Fruit fly (Drosophila melanogaster) whole organism, embryonic: Measurements from ENCODE around the gene CG4576.

ENCODE experiments used
- ATbp ChIP-seq: fragments of 200-800 bp; sonication (Bioruptor generic); optimal IDR thresholded peaks from 2 replicates; lab custom pipeline; 2017; ENCODE audit warnings: missing biosample characterization, mild to moderate bottlenecking, missing genetic modification characterization, missing genetic modification reagents
- Bgb ChIP-seq: fragments of 200-800 bp; sonication (Bioruptor generic); IDR thresholded peaks from 2 replicates; pipeline ENCODE4 v1.3.6; 2022; ENCODE audit warnings: missing biosample characterization, missing genetic modification characterization; ENCODE audit not compliant: partially characterized antibody
- CG1024 ChIP-seq: fragments of 200-800 bp; sonication (Bioruptor generic); IDR thresholded peaks from 2 replicates; pipeline ENCODE4 v1.3.6; 2022; ENCODE audit warnings: missing biosample characterization, missing genetic modification characterization
- CG10462 ChIP-seq: fragments of 200-800 bp; sonication (Bioruptor generic); optimal IDR thresholded peaks from 2 replicates; lab custom pipeline; 2016; ENCODE audit warnings: missing biosample characterization, missing genetic modification characterization
- CG12219 ChIP-seq: fragments of 200-800 bp; sonication (Bioruptor generic); optimal IDR thresholded peaks from 3 replicates; lab custom pipeline; 2018; ENCODE audit warnings: missing biosample characterization, mild to moderate bottlenecking, missing genetic modification characterization
- CG14050 ChIP-seq: fragments of 200-800 bp; sonication (Bioruptor generic); IDR thresholded peaks from 3 replicates; pipeline ENCODE4 v1.3.6; 2022; ENCODE audit warnings: missing biosample characterization, missing genetic modification characterization
- CG17829 ChIP-seq: fragments of 200-800 bp; optimal IDR thresholded peaks from 2 replicates; lab custom pipeline; 2019; ENCODE audit warnings: missing biosample characterization, mild to moderate bottlenecking, missing genetic modification characterization, moderate library complexity
- CG18619 ChIP-seq: fragments of 200-800 bp; sonication (Bioruptor generic); optimal IDR thresholded peaks from 3 replicates; lab custom pipeline; 2017; ENCODE audit warnings: missing biosample characterization, mild to moderate bottlenecking, missing genetic modification characterization
- CG30020 ChIP-seq: fragments of 200-800 bp; optimal IDR thresholded peaks from 2 replicates; lab custom pipeline; 2019; ENCODE audit warnings: missing biosample characterization, mild to moderate bottlenecking, missing genetic modification characterization, moderate library complexity
- CG3847 ChIP-seq: fragments of 200-800 bp; sonication (Bioruptor generic); IDR thresholded peaks from 2 replicates; pipeline ENCODE4 v1.3.6; 2022; ENCODE audit warnings: missing biosample characterization, missing genetic modification characterization
- CG4360 ChIP-seq: fragments of 200-800 bp; sonication (Bioruptor generic); IDR thresholded peaks from 2 replicates; pipeline ENCODE4 v1.3.6; 2022; ENCODE audit warnings: missing biosample characterization, missing genetic modification characterization
- CG43689 ChIP-seq: fragments of 200-800 bp; sonication (Bioruptor generic); IDR thresholded peaks from 2 replicates; pipeline ENCODE4 v1.3.6; 2022; ENCODE audit warnings: missing biosample characterization, missing genetic modification characterization
- CG4424 ChIP-seq: fragments of 200-800 bp; sonication (Bioruptor generic); optimal IDR thresholded peaks from 3 replicates; lab custom pipeline; 2016; ENCODE audit warnings: missing biosample characterization, missing genetic modification characterization
- CG4707 ChIP-seq: fragments of 200-800 bp; sonication (Bioruptor generic); optimal IDR thresholded peaks from 2 replicates; lab custom pipeline; 2018; ENCODE audit warnings: missing biosample characterization, mild to moderate bottlenecking, missing genetic modification characterization, moderate library complexity
- CG7372 ChIP-seq: fragments of 200-800 bp; sonication (Bioruptor generic); IDR thresholded peaks from 2 replicates; pipeline ENCODE4 v1.3.6; 2022; ENCODE audit warnings: missing biosample characterization, missing genetic modification characterization
- CG8281 ChIP-seq: fragments of 200-800 bp; sonication (Bioruptor generic); optimal IDR thresholded peaks from 2 replicates; lab custom pipeline; 2018; ENCODE audit warnings: missing biosample characterization, mild to moderate bottlenecking, missing genetic modification characterization, moderate library complexity
- CG8924 ChIP-seq: fragments of 200-800 bp; optimal IDR thresholded peaks from 3 replicates; lab custom pipeline; 2019; ENCODE audit warnings: missing biosample characterization, mild to moderate bottlenecking, missing genetic modification characterization, moderate library complexity
- CG9876 ChIP-seq: fragments of 200-800 bp; sonication (Bioruptor generic); optimal IDR thresholded peaks from 2 replicates; lab custom pipeline; 2016; ENCODE audit warnings: missing biosample characterization, missing genetic modification characterization
- D ChIP-seq, 2 experiments: fragments of 200-800 bp in 1 of 2; fragments of >200 bp in 1 of 2; sonication (Bioruptor generic) in 1 of 2; optimal IDR thresholded peaks; 2 replicates in 1 of 2; 3 replicates in 1 of 2; lab custom pipeline; 2017; ENCODE audit warnings: mild to moderate bottlenecking in 1 of 2, missing biosample characterization in 1 of 2, missing genetic modification characterization in 1 of 2, missing genetic modification reagents in 1 of 2
- Dfd ChIP-seq, 2 experiments: fragments of >200 bp; optimal IDR thresholded peaks; 2 replicates each; lab custom pipeline; 2017; ENCODE audit warnings: missing biosample characterization in 2 of 2, missing genetic modification characterization in 2 of 2
- Elba2 ChIP-seq: fragments of 200-800 bp; sonication (Bioruptor generic); optimal IDR thresholded peaks from 3 replicates; lab custom pipeline; 2016; ENCODE audit warnings: missing biosample characterization, missing genetic modification characterization
- Fer1 ChIP-seq: fragments of 200-800 bp; sonication (Bioruptor generic); optimal IDR thresholded peaks from 2 replicates; lab custom pipeline; 2017; ENCODE audit warnings: missing biosample characterization, mild to moderate bottlenecking, missing genetic modification characterization
- HHEX ChIP-seq: fragments of 200-800 bp; sonication (Bioruptor generic); optimal IDR thresholded peaks from 3 replicates; lab custom pipeline; 2017; ENCODE audit warnings: missing biosample characterization, mild to moderate bottlenecking, missing genetic modification characterization, missing genetic modification reagents
- HmgZ ChIP-seq: fragments of 200-800 bp; sonication (Bioruptor generic); optimal IDR thresholded peaks from 2 replicates; lab custom pipeline; 2018; ENCODE audit warnings: missing biosample characterization, mild to moderate bottlenecking, missing genetic modification characterization
- Hr51 ChIP-seq, 2 experiments: fragments of 200-800 bp; sonication (Bioruptor generic); optimal IDR thresholded peaks; 2 replicates in 1 of 2; 3 replicates in 1 of 2; lab custom pipeline; 2016 to 2018; ENCODE audit warnings: missing biosample characterization in 2 of 2, missing genetic modification characterization in 2 of 2, mild to moderate bottlenecking in 1 of 2, moderate library complexity in 1 of 2
- Optix ChIP-seq: fragments of 200-800 bp; sonication (Bioruptor generic); IDR thresholded peaks from 3 replicates; pipeline ENCODE4 v1.3.6; 2022; ENCODE audit warnings: missing biosample characterization, missing genetic modification characterization
- Ravus ChIP-seq: fragments of 200-800 bp; sonication (Bioruptor generic); IDR thresholded peaks from 2 replicates; pipeline ENCODE4 v1.3.6; 2022; ENCODE audit warnings: missing biosample characterization, missing genetic modification characterization
- Sin3A ChIP-seq: fragments of >200 bp; optimal IDR thresholded peaks from 2 replicates; lab custom pipeline; 2018
- Usf ChIP-seq: fragments of 200-800 bp; sonication (Bioruptor generic); optimal IDR thresholded peaks from 2 replicates; lab custom pipeline; 2017; ENCODE audit warnings: missing genotype, missing biosample characterization, missing genetic modification characterization
- ab ChIP-seq: fragments of 200-800 bp; sonication (Bioruptor generic); optimal IDR thresholded peaks from 2 replicates; lab custom pipeline; 2016; ENCODE audit warnings: missing biosample characterization, missing genetic modification characterization
- caup ChIP-seq: fragments of 200-800 bp; sonication (Bioruptor generic); optimal IDR thresholded peaks from 3 replicates; lab custom pipeline; 2017; ENCODE audit warnings: missing biosample characterization, mild to moderate bottlenecking, missing genetic modification characterization, moderate library complexity; ENCODE audit not compliant: severe bottlenecking
- chm ChIP-seq: fragments of 200-800 bp; sonication (Bioruptor generic); IDR thresholded peaks from 2 replicates; pipeline ENCODE4 v1.3.6; 2022; ENCODE audit warnings: missing biosample characterization, missing genetic modification characterization
- disco-r ChIP-seq: fragments of 200-800 bp; sonication (Bioruptor generic); optimal IDR thresholded peaks from 2 replicates; lab custom pipeline; 2016; ENCODE audit warnings: missing biosample characterization, missing genetic modification characterization
- ewg ChIP-seq: fragments of 200-800 bp; sonication (Bioruptor generic); optimal IDR thresholded peaks from 3 replicates; lab custom pipeline; 2017; ENCODE audit warnings: mild to moderate bottlenecking, missing biosample characterization, missing genetic modification reagents, missing genetic modification characterization
- fd64A ChIP-seq: fragments of 200-800 bp; sonication (Bioruptor generic); optimal IDR thresholded peaks from 3 replicates; lab custom pipeline; 2018; ENCODE audit warnings: missing biosample characterization, mild to moderate bottlenecking, missing genetic modification characterization
- fru ChIP-seq: fragments of >200 bp; optimal IDR thresholded peaks from 2 replicates; lab custom pipeline; 2017
- gem ChIP-seq: fragments of 200-800 bp; sonication (Bioruptor generic); optimal IDR thresholded peaks from 2 replicates; lab custom pipeline; 2019; ENCODE audit warnings: missing biosample characterization, mild to moderate bottlenecking, missing genetic modification characterization, moderate library complexity
- her ChIP-seq: fragments of 200-800 bp; sonication (Bioruptor generic); optimal IDR thresholded peaks from 2 replicates; lab custom pipeline; 2016; ENCODE audit warnings: missing biosample characterization, missing genetic modification characterization
- ind ChIP-seq: fragments of 200-800 bp; sonication (Bioruptor generic); optimal IDR thresholded peaks from 3 replicates; lab custom pipeline; 2016; ENCODE audit warnings: missing biosample characterization, missing genetic modification characterization
- kay ChIP-seq: fragments of 200-800 bp; sonication (Bioruptor generic); optimal IDR thresholded peaks from 2 replicates; lab custom pipeline; 2016; ENCODE audit warnings: missing biosample characterization, missing genetic modification characterization
- pan ChIP-seq, 4 experiments: fragments of >200 bp in 3 of 4; fragments of 200-800 bp in 1 of 4; sonication (Bioruptor generic) in 1 of 4; optimal IDR thresholded peaks in 3 of 4; IDR thresholded peaks in 1 of 4; 2 replicates each; pipeline versions ENCODE4 v1.3.6 to Lab custom; 2017 to 2022; ENCODE audit warnings: missing biosample characterization in 2 of 4, missing genetic modification characterization in 2 of 4, mixed read lengths in 1 of 4
- peb ChIP-seq: fragments of 200-800 bp; sonication (Bioruptor generic); IDR thresholded peaks from 2 replicates; pipeline ENCODE4 v1.3.6; 2022; ENCODE audit warnings: missing biosample characterization, missing genetic modification characterization
- pho ChIP-seq: fragments of 200-800 bp; sonication (Bioruptor generic); optimal IDR thresholded peaks from 2 replicates; lab custom pipeline; 2016; ENCODE audit warnings: missing biosample characterization, missing genetic modification characterization
- sd ChIP-seq: fragments of 200-800 bp; sonication (Bioruptor generic); optimal IDR thresholded peaks from 3 replicates; lab custom pipeline; 2018; ENCODE audit warnings: missing biosample characterization, mild to moderate bottlenecking, missing genetic modification characterization, moderate library complexity
- sens-2 ChIP-seq: fragments of 200-800 bp; sonication (Bioruptor generic); IDR thresholded peaks from 2 replicates; pipeline ENCODE4 v1.3.6; 2022; ENCODE audit warnings: missing biosample characterization, missing genetic modification characterization
- sisA ChIP-seq: fragments of 200-800 bp; sonication (Bioruptor generic); IDR thresholded peaks from 2 replicates; pipeline ENCODE4 v1.3.6; 2022; ENCODE audit warnings: missing biosample characterization, missing genetic modification characterization
- stc ChIP-seq: fragments of 200-800 bp; sonication (Bioruptor generic); IDR thresholded peaks from 2 replicates; pipeline ENCODE4 v1.3.6; 2022; ENCODE audit warnings: missing biosample characterization, missing genetic modification characterization
- tup ChIP-seq: fragments of 200-800 bp; sonication (Bioruptor generic); optimal IDR thresholded peaks from 2 replicates; lab custom pipeline; 2016; ENCODE audit warnings: missing biosample characterization, mild to moderate bottlenecking, missing genetic modification characterization, moderate library complexity
- zfh2 ChIP-seq: fragments of 200-800 bp; sonication (Bioruptor generic); optimal IDR thresholded peaks from 2 replicates; lab custom pipeline; 2016; ENCODE audit warnings: missing biosample characterization, missing genetic modification characterization

Gene CG4576

dm6 chr3R:15803502-15804461 lies 21.8 kb upstream of the CG4576 start, which contains the start of gene alpha-Man-IIb (continued):
- TF ChIP-seq ind (GFP tag; lab: Kevin White, UChicago) (no peak), peb (no peak), Hr51 (GFP tag; optimal IDR thresholded peaks at IDR 0.05; lab: Kevin White, UChicago) (peak in 1 of 2 experiments; percentile 52), CG30020 (peak; percentile 25), CG1024 (GFP tag; lab: Robert Waterston, UW) (peak; percentile 48), CG18619 (no peak), CG12219 (GFP tag; lab: Kevin White, UChicago) (no peak), CG10462 (no peak), ewg (GFP tag; lab: Kevin White, UChicago) (no peak), sd (tag; lab: Kevin White, UChicago) (no peak), sisA (GFP tag; lab: Robert Waterston, UW) (no peak), CG9876 (GFP tag; lab: Kevin White, UChicago) (no peak), ATbp (GFP tag; lab: Kevin White, UChicago) (no peak), chm (no peak; the same call in 1 of the 2 replicates), CG4707 (GFP tag; lab: Kevin White, UChicago) (no peak), Usf (GFP tag; lab: Kevin White, UChicago) (no peak), pan (optimal IDR thresholded peaks at IDR 0.05; lab: Kevin White, UChicago) (no peak), pan (GFP tag; optimal IDR thresholded peaks at IDR 0.05 in 1 of 2, IDR thresholded peaks at IDR 0.05 in 1 of 2) (peak in 1 of 2 experiments; percentile 48), Elba2 (GFP tag; lab: Kevin White, UChicago) (no peak), stc (GFP tag; lab: Robert Waterston, UW) (peak; percentile 45; the same call in 1 of the 2 replicates), fd64A (GFP tag; lab: Kevin White, UChicago) (peak; percentile 52), CG14050 (no peak), CG43689 (GFP tag; lab: Robert Waterston, UW) (no peak), CG3847 (GFP tag; lab: Robert Waterston, UW) (no peak), CG7372 (no peak), CG8281 (tag; lab: Kevin White, UChicago) (no peak), disco-r (GFP tag; lab: Kevin White, UChicago) (no peak), Fer1 (GFP tag; lab: Kevin White, UChicago) (peak; percentile 4), gem (tag; lab: Kevin White, UChicago) (no peak), caup (GFP tag; lab: Kevin White, UChicago) (no peak), sens-2 (GFP tag; lab: Robert Waterston, UW) (no peak), HHEX (peak; percentile 13), CG4360 (GFP tag; lab: Robert Waterston, UW) (no peak), CG4424 (no peak), HmgZ (peak; percentile 65), Bgb (peak; percentile 79), tup (GFP tag; lab: Kevin White, UChicago) (peak; percentile 15), fru (lab: Kevin White, UChicago) (no peak), zfh2 (GFP tag; lab: Kevin White, UChicago) (no peak), Sin3A (lab: Kevin White, UChicago) (no peak), CG17829 (tag; lab: Kevin White, UChicago) (peak; percentile 18), Dfd (GFP tag; optimal IDR thresholded peaks at IDR 0.05; lab: Kevin White, UChicago) (no peak), kay (GFP tag; lab: Kevin White, UChicago) (peak; percentile 33), D (optimal IDR thresholded peaks at IDR 0.05; lab: Kevin White, UChicago) (no peak), D (GFP tag; optimal IDR thresholded peaks at IDR 0.05; lab: Kevin White, UChicago) (no peak), Optix (GFP tag; lab: Robert Waterston, UW) (no peak), CG8924 (tag; lab: Kevin White, UChicago) (peak; percentile 56), Ravus (GFP tag; lab: Robert Waterston, UW) (no peak), pho (GFP tag; lab: Kevin White, UChicago) (no peak), her (GFP tag; lab: Kevin White, UChicago) (no peak), ab (no peak)
